Worm (Caenorhabditis elegans) whole organism, midembryonic: ENCODE results near the gene F40H3.1.

ENCODE experiments used
- T22C8.4 ChIP-seq: fragments of 200-800 bp; sonication (Bioruptor generic); IDR thresholded peaks from 2 replicates; pipeline ENCODE4 v1.3.6; 2022; ENCODE audit warnings: missing genetic modification characterization, missing compliant biosample characterization
- cog-1 ChIP-seq: sonication (generic microtip); optimal IDR thresholded peaks from 2 replicates; lab custom pipeline; 2016; ENCODE audit warnings: missing genetic modification characterization, missing compliant biosample characterization
- flt-1 ChIP-seq: fragments of 200-800 bp; sonication (Bioruptor generic); IDR thresholded peaks from 2 replicates; pipeline ENCODE4 v1.3.6; 2022; ENCODE audit warnings: missing genetic modification characterization, missing compliant biosample characterization
- klf-2 ChIP-seq: fragments of 200-800 bp; sonication (Bioruptor generic); conservative IDR thresholded peaks from 2 replicates; pipeline ENCODE4 v1.3.6; 2022; ENCODE audit warnings: missing genetic modification reagents, missing genetic modification characterization, missing compliant biosample characterization
- med-1 ChIP-seq: sonication (generic microtip); optimal IDR thresholded peaks from 2 replicates; lab custom pipeline; 2017; ENCODE audit warnings: missing genetic modification characterization, mild to moderate bottlenecking, missing compliant biosample characterization, antibody characterized with exemption, missing genetic modification reagents; ENCODE audit not compliant: insufficient read depth
- ref-1 ChIP-seq: fragments of 200-800 bp; sonication (Bioruptor generic); conservative IDR thresholded peaks from 2 replicates; pipeline ENCODE4 v1.3.6; 2022; ENCODE audit warnings: missing genetic modification reagents, missing genetic modification characterization, missing compliant biosample characterization
- tab-1 ChIP-seq: fragments of 200-800 bp; sonication (Bioruptor generic); IDR thresholded peaks from 2 replicates; pipeline ENCODE4 v1.3.6; 2022; ENCODE audit warnings: missing genetic modification characterization, missing compliant biosample characterization
- ztf-23 ChIP-seq: fragments of 200-800 bp; sonication (Bioruptor generic); IDR thresholded peaks from 2 replicates; pipeline ENCODE4 v1.3.6; 2022; ENCODE audit warnings: missing genetic modification reagents, missing genetic modification characterization, missing compliant biosample characterization
- ztf-29 ChIP-seq: fragments of 200-800 bp; sonication (Bioruptor generic); IDR thresholded peaks from 2 replicates; pipeline ENCODE4 v1.3.6; 2022; ENCODE audit warnings: missing genetic modification reagents, missing genetic modification characterization, missing compliant biosample characterization

Gene F40H3.1

ce11 chrII:6202910-6203309, 23.3 kb downstream of the F40H3.1 start, which contains the start of gene C30B5.17:
TSS of gene C30B5.17 (minus strand) at chrII:6203010.
- TF ChIP-seq flt-1 (GFP tag; lab: Robert Waterston, UW) (no peak), ztf-23 (GFP tag; lab: Robert Waterston, UW) (no peak), ztf-29 (GFP tag; lab: Robert Waterston, UW) (no peak), cog-1 (tag; lab: Kevin White, UChicago) (no peak), klf-2 (GFP tag; lab: Robert Waterston, UW) (no peak), med-1 (GFP tag; lab: Kevin White, UChicago) (no peak), ref-1 (GFP tag; lab: Robert Waterston, UW) (no peak)

DNA sequence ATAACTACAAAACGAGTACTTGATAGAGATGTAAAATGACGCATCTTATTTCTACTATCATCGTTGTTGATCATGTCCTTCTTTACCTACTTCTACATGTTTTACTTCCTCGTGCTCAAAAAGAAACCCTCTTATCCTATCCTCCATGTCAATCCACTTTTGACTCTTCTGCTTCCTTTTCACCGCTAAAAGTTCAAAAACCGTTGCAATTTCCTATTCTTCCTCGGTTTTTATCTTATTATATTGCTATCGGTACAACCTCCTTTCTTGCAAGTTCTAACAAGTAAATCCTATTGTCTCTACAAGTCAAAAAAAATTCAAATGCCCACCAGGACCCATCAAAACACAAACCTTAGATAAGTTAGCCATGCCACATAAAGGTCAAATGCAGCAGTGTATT, 27.6 kb downstream of the F40H3.1 start:
- TF ChIP-seq ztf-23 (GFP tag; lab: Robert Waterston, UW), result no peak
- TF ChIP-seq cog-1 (tag; lab: Kevin White, UChicago), result no peak
- TF ChIP-seq ztf-29 (GFP tag; lab: Robert Waterston, UW), result no peak
- TF ChIP-seq T22C8.4 (GFP tag; lab: Robert Waterston, UW), result no peak
- no peak for TF ChIP-seq ref-1 (GFP tag; lab: Robert Waterston, UW)

ce11 chrII:6208116-6208515, 28.5 kb downstream of the F40H3.1 start, which contains the start of gene daf-37:
TSS of gene daf-37 (minus strand) at chrII:6208216.
- no peak for TF ChIP-seq ztf-23 (GFP tag; lab: Robert Waterston, UW)
- TF ChIP-seq klf-2 (GFP tag; lab: Robert Waterston, UW), result no peak
- TF ChIP-seq ztf-29 (GFP tag; lab: Robert Waterston, UW), result no peak
- no peak for TF ChIP-seq T22C8.4 (GFP tag; lab: Robert Waterston, UW)
- TF ChIP-seq tab-1 (GFP tag; lab: Robert Waterston, UW), result no peak
- no peak for TF ChIP-seq med-1 (GFP tag; lab: Kevin White, UChicago)
- TF ChIP-seq flt-1 (GFP tag; lab: Robert Waterston, UW), result no peak

DNA sequence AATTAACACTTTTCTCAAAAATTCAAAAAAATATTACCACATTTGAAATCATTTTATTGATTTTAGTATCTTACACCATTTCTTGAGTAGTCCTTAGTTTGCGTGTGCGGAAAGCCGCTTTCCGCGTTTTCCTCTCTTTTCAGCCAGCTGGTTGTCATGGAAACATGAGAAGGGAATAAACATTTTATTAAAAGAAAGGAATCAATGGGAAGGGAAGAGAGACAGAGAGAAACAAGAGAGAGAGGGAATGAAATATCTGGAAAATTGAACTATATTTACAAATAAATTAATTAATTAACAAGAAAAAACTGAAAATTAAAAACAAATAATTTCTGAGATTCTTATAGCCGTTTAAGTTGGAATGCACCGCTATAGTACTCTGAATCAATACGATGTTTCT, 39.7 kb downstream of the F40H3.1 start, which contains the start of gene mks-2:
TSS of gene mks-2 (minus strand) at position 101 of the 400 bp plus-strand sequence.
- TF ChIP-seq ztf-23 (GFP tag; lab: Robert Waterston, UW) (no peak), T22C8.4 (GFP tag; lab: Robert Waterston, UW) (no peak), klf-2 (GFP tag; lab: Robert Waterston, UW) (no peak), med-1 (GFP tag; lab: Kevin White, UChicago) (no peak), flt-1 (GFP tag; lab: Robert Waterston, UW) (no peak), cog-1 (tag; lab: Kevin White, UChicago) (no peak), ref-1 (GFP tag; lab: Robert Waterston, UW) (no peak), tab-1 (GFP tag; lab: Robert Waterston, UW) (no peak), ztf-29 (GFP tag; lab: Robert Waterston, UW) (no peak)

- TF ChIP-seq med-1 (GFP tag; lab: Kevin White, UChicago), result no peak
- no peak for TF ChIP-seq ref-1 (GFP tag; lab: Robert Waterston, UW)
- TF ChIP-seq cog-1 (tag; lab: Kevin White, UChicago), result no peak
- TF ChIP-seq klf-2 (GFP tag; lab: Robert Waterston, UW), result no peak
- TF ChIP-seq ztf-29 (GFP tag; lab: Robert Waterston, UW), result no peak
- no peak for TF ChIP-seq T22C8.4 (GFP tag; lab: Robert Waterston, UW)
- no peak for TF ChIP-seq tab-1 (GFP tag; lab: Robert Waterston, UW)
- no peak for TF ChIP-seq flt-1 (GFP tag; lab: Robert Waterston, UW)
Measured at ce11 chrII:6221470-6221869, 41.8 kb downstream of the F40H3.1 start.

DNA sequence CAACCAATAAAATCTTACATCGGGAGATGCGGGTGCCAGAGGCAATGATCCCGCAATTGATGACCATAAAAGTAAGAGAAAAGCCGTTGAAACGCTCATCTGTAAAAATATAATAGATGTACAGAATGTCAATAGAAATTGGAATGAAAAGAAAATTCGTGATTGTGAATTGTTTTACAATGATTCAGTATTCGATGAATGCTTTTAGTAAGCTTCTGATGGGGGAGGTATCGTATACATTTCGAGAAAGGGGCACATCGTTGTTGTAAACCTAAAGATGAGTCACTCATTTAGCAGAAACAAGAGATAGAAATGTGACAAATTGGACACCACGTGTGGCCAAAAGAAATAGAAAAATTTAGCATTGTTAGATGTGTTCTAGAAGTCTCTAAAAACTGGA, 42.9 kb downstream of the F40H3.1 start, which contains the start of gene C30B5.6:
TSS of gene C30B5.6 (minus strand) at position 101 of the 400 bp plus-strand sequence.
- TF ChIP-seq ztf-23 (GFP tag; lab: Robert Waterston, UW), result no peak
- no peak for TF ChIP-seq med-1 (GFP tag; lab: Kevin White, UChicago)
- TF ChIP-seq ztf-29 (GFP tag; lab: Robert Waterston, UW), result no peak
- TF ChIP-seq flt-1 (GFP tag; lab: Robert Waterston, UW), result no peak
- TF ChIP-seq klf-2 (GFP tag; lab: Robert Waterston, UW), result no peak
- TF ChIP-seq tab-1 (GFP tag; lab: Robert Waterston, UW), result no peak

- TF ChIP-seq ref-1 (GFP tag; lab: Robert Waterston, UW), result no peak
- no peak for TF ChIP-seq cog-1 (tag; lab: Kevin White, UChicago)
- TF ChIP-seq med-1 (GFP tag; lab: Kevin White, UChicago), result no peak
- TF ChIP-seq ztf-23 (GFP tag; lab: Robert Waterston, UW), result no peak
- no peak for TF ChIP-seq T22C8.4 (GFP tag; lab: Robert Waterston, UW)
- no peak for TF ChIP-seq tab-1 (GFP tag; lab: Robert Waterston, UW)
- TF ChIP-seq ztf-29 (GFP tag; lab: Robert Waterston, UW), result no peak
- no peak for TF ChIP-seq flt-1 (GFP tag; lab: Robert Waterston, UW)
- no peak for TF ChIP-seq klf-2 (GFP tag; lab: Robert Waterston, UW)
Measured at ce11 chrII:6223755-6224154, 44.1 kb downstream of the F40H3.1 start.

- TF ChIP-seq tab-1 (GFP tag; lab: Robert Waterston, UW), result no peak
- TF ChIP-seq med-1 (GFP tag; lab: Kevin White, UChicago), result no peak
- TF ChIP-seq cog-1 (tag; lab: Kevin White, UChicago), result no peak
- no peak for TF ChIP-seq T22C8.4 (GFP tag; lab: Robert Waterston, UW)
- no peak for TF ChIP-seq flt-1 (GFP tag; lab: Robert Waterston, UW)
- TF ChIP-seq klf-2 (GFP tag; lab: Robert Waterston, UW), result no peak
- TF ChIP-seq ztf-23 (GFP tag; lab: Robert Waterston, UW), result no peak
- TF ChIP-seq ref-1 (GFP tag; lab: Robert Waterston, UW), result no peak
- no peak for TF ChIP-seq ztf-29 (GFP tag; lab: Robert Waterston, UW)
Measured at ce11 chrII:6226995-6227394, 47.4 kb downstream of the F40H3.1 start, which contains the start of gene srsy-2. TSS of gene srsy-2 (minus strand) at chrII:6227095.

ce11 chrII:6230116-6230515, 50.5 kb downstream of the F40H3.1 start:
- TF ChIP-seq cog-1 (tag; lab: Kevin White, UChicago) (no peak), ztf-29 (GFP tag; lab: Robert Waterston, UW) (no peak), tab-1 (GFP tag; lab: Robert Waterston, UW) (no peak)
